Worm (Caenorhabditis elegans) whole organism, late embryonic: ENCODE data around the gene F59D12.3.

Experiments
- ama-1 ChIP-seq: fragments of 150-350 bp; optimal IDR thresholded peaks from 2 replicates; lab custom pipeline; 2014
- ceh-18 ChIP-seq: sonication (generic microtip); optimal IDR thresholded peaks from 2 replicates; lab custom pipeline; 2016; ENCODE audit warnings: missing genetic modification characterization, missing compliant biosample characterization
- ceh-2 ChIP-seq: sonication (generic microtip); optimal IDR thresholded peaks from 2 replicates; lab custom pipeline; 2016; ENCODE audit warnings: missing genotype, missing genetic modification characterization, missing compliant biosample characterization
- dmd-4 ChIP-seq: sonication (generic microtip); optimal IDR thresholded peaks from 2 replicates; lab custom pipeline; 2016; ENCODE audit warnings: borderline replicate concordance, missing genetic modification characterization, missing compliant biosample characterization
- eyg-1 ChIP-seq: sonication (generic microtip); optimal IDR thresholded peaks from 2 replicates; lab custom pipeline; 2016; ENCODE audit warnings: missing genotype, missing genetic modification characterization, missing compliant biosample characterization
- nhr-232 ChIP-seq: sonication (generic microtip); optimal IDR thresholded peaks from 2 replicates; lab custom pipeline; 2016; ENCODE audit warnings: missing genetic modification characterization, missing compliant biosample characterization
- pqm-1 ChIP-seq: sonication (generic microtip); optimal IDR thresholded peaks from 2 replicates; lab custom pipeline; 2016; ENCODE audit warnings: missing genetic modification characterization, missing compliant biosample characterization
- pros-1 ChIP-seq: fragments of 150-350 bp; optimal IDR thresholded peaks from 2 replicates; lab custom pipeline; 2014; ENCODE audit warnings: missing biosample characterization, missing genetic modification reagents, missing genetic modification characterization
- unc-86 ChIP-seq: sonication (generic microtip); optimal IDR thresholded peaks from 2 replicates; lab custom pipeline; 2016; ENCODE audit warnings: missing genetic modification characterization, missing compliant biosample characterization
- zip-5 ChIP-seq: sonication (generic microtip); optimal IDR thresholded peaks from 2 replicates; lab custom pipeline; 2016; ENCODE audit warnings: missing genetic modification characterization, missing compliant biosample characterization

ce11 chrX:15609698-15610097, 41.1 kb downstream of the F59D12.3 start:
- TF ChIP-seq nhr-232 (no peak), ama-1 (no peak), eyg-1 (tag; lab: Kevin White, UChicago) (no peak), ceh-18 (tag; lab: Kevin White, UChicago) (no peak), dmd-4 (tag; lab: Kevin White, UChicago) (no peak), ceh-2 (tag; lab: Kevin White, UChicago) (no peak), pros-1 (tag; lab: Kevin White, UChicago) (no peak), pqm-1 (tag; lab: Kevin White, UChicago) (no peak), unc-86 (tag; lab: Kevin White, UChicago) (no peak), zip-5 (tag; lab: Kevin White, UChicago) (no peak)
